Fruit fly (Drosophila melanogaster) whole organism, embryonic: ENCODE data around the gene dpr2.

Experiments used
- Atf6 ChIP-seq: fragments of 200-800 bp; sonication (Bioruptor generic); IDR thresholded peaks from 2 replicates; pipeline ENCODE4 v1.3.6; 2022; ENCODE audit warnings: missing biosample characterization, missing genetic modification characterization
- B-H1 ChIP-seq: fragments of 200-800 bp; sonication (Bioruptor generic); IDR thresholded peaks from 3 replicates; pipeline ENCODE4 v1.3.6; 2022; ENCODE audit warnings: missing biosample characterization, missing genetic modification characterization
- B-H2 ChIP-seq: fragments of 200-800 bp; sonication (Bioruptor generic); optimal IDR thresholded peaks from 2 replicates; lab custom pipeline; 2018; ENCODE audit warnings: missing biosample characterization, mild to moderate bottlenecking, missing genetic modification characterization
- Bgb ChIP-seq: fragments of 200-800 bp; sonication (Bioruptor generic); IDR thresholded peaks from 2 replicates; pipeline ENCODE4 v1.3.6; 2022; ENCODE audit warnings: missing biosample characterization, missing genetic modification characterization; ENCODE audit not compliant: partially characterized antibody
- CG12391 ChIP-seq: fragments of 200-800 bp; sonication (Bioruptor generic); optimal IDR thresholded peaks from 3 replicates; lab custom pipeline; 2018; ENCODE audit warnings: missing biosample characterization, mild to moderate bottlenecking, missing genetic modification characterization, moderate library complexity
- CG12769 ChIP-seq: fragments of 200-800 bp; sonication (Bioruptor generic); optimal IDR thresholded peaks from 2 replicates; lab custom pipeline; 2019; ENCODE audit warnings: missing biosample characterization, mild to moderate bottlenecking, missing genetic modification characterization, moderate library complexity
- CG14050 ChIP-seq: fragments of 200-800 bp; sonication (Bioruptor generic); IDR thresholded peaks from 3 replicates; pipeline ENCODE4 v1.3.6; 2022; ENCODE audit warnings: missing biosample characterization, missing genetic modification characterization
- CG15011 ChIP-seq: fragments of 200-800 bp; sonication (Bioruptor generic); optimal IDR thresholded peaks from 3 replicates; lab custom pipeline; 2018; ENCODE audit warnings: missing biosample characterization, mild to moderate bottlenecking, missing genetic modification characterization
- CG1603 ChIP-seq: fragments of 200-800 bp; sonication (Bioruptor generic); optimal IDR thresholded peaks from 2 replicates; lab custom pipeline; 2019; ENCODE audit warnings: missing biosample characterization, mild to moderate bottlenecking, missing genetic modification characterization, moderate library complexity
- CG18476 ChIP-seq: fragments of 200-800 bp; sonication (Bioruptor generic); optimal IDR thresholded peaks from 2 replicates; lab custom pipeline; 2016; ENCODE audit warnings: missing biosample characterization, mild to moderate bottlenecking, missing genetic modification characterization
- CG18619 ChIP-seq: fragments of 200-800 bp; sonication (Bioruptor generic); optimal IDR thresholded peaks from 3 replicates; lab custom pipeline; 2017; ENCODE audit warnings: missing biosample characterization, mild to moderate bottlenecking, missing genetic modification characterization
- CG2712 ChIP-seq: fragments of 200-800 bp; optimal IDR thresholded peaks from 3 replicates; lab custom pipeline; 2019; ENCODE audit warnings: missing biosample characterization, mild to moderate bottlenecking, missing genetic modification characterization, moderate library complexity
- CG3065 ChIP-seq: fragments of 200-800 bp; sonication (Bioruptor generic); optimal IDR thresholded peaks from 2 replicates; lab custom pipeline; 2016; ENCODE audit warnings: missing biosample characterization, missing genetic modification characterization
- CG31224 ChIP-seq: fragments of 200-800 bp; sonication (Bioruptor generic); IDR thresholded peaks from 2 replicates; pipeline ENCODE4 v1.3.6; 2022; ENCODE audit warnings: missing biosample characterization, missing genetic modification characterization
- CG31365 ChIP-seq: fragments of 200-800 bp; sonication (Bioruptor generic); optimal IDR thresholded peaks from 2 replicates; lab custom pipeline; 2018; ENCODE audit warnings: missing biosample characterization, mild to moderate bottlenecking, missing genetic modification characterization
- CG5953 ChIP-seq: fragments of 200-800 bp; sonication (Bioruptor generic); IDR thresholded peaks from 2 replicates; pipeline ENCODE4 v1.3.6; 2022; ENCODE audit warnings: missing biosample characterization, missing genetic modification characterization
- CG6791 ChIP-seq: fragments of 200-800 bp; sonication (Bioruptor generic); IDR thresholded peaks from 3 replicates; pipeline ENCODE4 v1.3.6; 2022; ENCODE audit warnings: missing biosample characterization, missing genetic modification characterization; ENCODE audit not compliant: partially characterized antibody
- CG7271 ChIP-seq: fragments of 200-800 bp; sonication (Bioruptor generic); optimal IDR thresholded peaks from 2 replicates; lab custom pipeline; 2018; ENCODE audit warnings: missing biosample characterization, mild to moderate bottlenecking, missing genetic modification characterization, moderate library complexity
- CG7745 ChIP-seq: fragments of 200-800 bp; sonication (Bioruptor generic); optimal IDR thresholded peaks from 2 replicates; lab custom pipeline; 2018; ENCODE audit warnings: missing biosample characterization, mild to moderate bottlenecking, missing genetic modification characterization, moderate library complexity
- CG9609 ChIP-seq: fragments of 200-800 bp; sonication (Bioruptor generic); optimal IDR thresholded peaks from 3 replicates; lab custom pipeline; 2016; ENCODE audit warnings: missing biosample characterization, missing genetic modification characterization
- CHES-1-like ChIP-seq: fragments of 200-800 bp; sonication (Bioruptor generic); optimal IDR thresholded peaks from 2 replicates; lab custom pipeline; 2016; ENCODE audit warnings: missing biosample characterization, missing genetic modification characterization
- CTCF ChIP-seq: fragments of 200-800 bp; sonication (Bioruptor generic); optimal IDR thresholded peaks from 2 replicates; lab custom pipeline; 2017; ENCODE audit warnings: missing biosample characterization, mild to moderate bottlenecking, missing genetic modification characterization, moderate library complexity
- CrebB ChIP-seq: fragments of 200-800 bp; sonication (Bioruptor generic); optimal IDR thresholded peaks from 3 replicates; lab custom pipeline; 2018; ENCODE audit warnings: missing biosample characterization, mild to moderate bottlenecking, missing genetic modification characterization
- Deaf1 ChIP-seq: fragments of 200-800 bp; optimal IDR thresholded peaks from 3 replicates; lab custom pipeline; 2019; ENCODE audit warnings: missing biosample characterization, mild to moderate bottlenecking, missing genetic modification characterization, moderate library complexity
- Dip3 ChIP-seq: fragments of 200-800 bp; sonication (Bioruptor generic); optimal IDR thresholded peaks from 3 replicates; lab custom pipeline; 2016; ENCODE audit warnings: missing biosample characterization, missing genetic modification characterization
- GATAe ChIP-seq: fragments of 200-800 bp; sonication (Bioruptor generic); conservative IDR thresholded peaks from 2 replicates; pipeline ENCODE4 v1.3.6; 2022; ENCODE audit warnings: missing biosample characterization, missing genetic modification characterization
- Hr3 ChIP-seq: fragments of 200-800 bp; sonication (Bioruptor generic); optimal IDR thresholded peaks from 3 replicates; lab custom pipeline; 2016; ENCODE audit warnings: missing biosample characterization, missing genetic modification characterization
- Hsf ChIP-seq: fragments of 200-800 bp; sonication (Bioruptor generic); optimal IDR thresholded peaks from 3 replicates; lab custom pipeline; 2016; ENCODE audit warnings: missing biosample characterization, missing genetic modification characterization
- Med ChIP-seq: fragments of 200-800 bp; sonication (Bioruptor generic); peaks from one replicate; lab custom pipeline; 2016; ENCODE audit warnings: missing biosample characterization, missing genetic modification characterization, mild to moderate bottlenecking, inconsistent platforms, moderate library complexity
- Mes4 ChIP-seq: fragments of 200-800 bp; sonication (Bioruptor generic); optimal IDR thresholded peaks from 2 replicates; lab custom pipeline; 2016; ENCODE audit warnings: missing biosample characterization, missing genetic modification characterization
- Nf-YA ChIP-seq: fragments of 200-800 bp; sonication (Bioruptor generic); IDR thresholded peaks from 2 replicates; pipeline ENCODE4 v1.3.6; 2022; ENCODE audit warnings: missing biosample characterization, missing genetic modification characterization
- Spps ChIP-seq: fragments of 200-800 bp; sonication (Bioruptor generic); optimal IDR thresholded peaks from 2 replicates; lab custom pipeline; 2018; ENCODE audit warnings: missing biosample characterization, mild to moderate bottlenecking, missing genetic modification characterization
- Ssrp ChIP-seq: fragments of 200-800 bp; sonication (Bioruptor generic); optimal IDR thresholded peaks from 2 replicates; lab custom pipeline; 2018; ENCODE audit warnings: missing biosample characterization, mild to moderate bottlenecking, missing genetic modification characterization, moderate library complexity
- Tbp ChIP-seq: fragments of >200 bp; optimal IDR thresholded peaks from 2 replicates; lab custom pipeline; 2018; ENCODE audit warnings: missing biosample characterization, missing genetic modification characterization
- Xrp1 ChIP-seq: fragments of 200-800 bp; sonication (Bioruptor generic); IDR thresholded peaks from 2 replicates; pipeline ENCODE4 v1.3.6; 2022; ENCODE audit warnings: missing biosample characterization, missing genetic modification characterization
- ab ChIP-seq: fragments of 200-800 bp; sonication (Bioruptor generic); optimal IDR thresholded peaks from 2 replicates; lab custom pipeline; 2016; ENCODE audit warnings: missing biosample characterization, missing genetic modification characterization
- ac ChIP-seq: fragments of 200-800 bp; sonication (Bioruptor generic); optimal IDR thresholded peaks from 3 replicates; lab custom pipeline; 2017; ENCODE audit warnings: missing biosample characterization, mild to moderate bottlenecking, missing genetic modification characterization
- bigmax ChIP-seq: fragments of 200-800 bp; sonication (Bioruptor generic); optimal IDR thresholded peaks from 2 replicates; lab custom pipeline; 2018; ENCODE audit warnings: missing biosample characterization, mild to moderate bottlenecking, missing genetic modification characterization
- bowl ChIP-seq: fragments of 200-800 bp; sonication (Bioruptor generic); IDR thresholded peaks from 2 replicates; pipeline ENCODE4 v1.3.6; 2022; ENCODE audit warnings: missing biosample characterization, missing genetic modification characterization
- dati ChIP-seq: fragments of 200-800 bp; sonication (Bioruptor generic); IDR thresholded peaks from 2 replicates; pipeline ENCODE4 v1.3.6; 2022; ENCODE audit warnings: missing biosample characterization, missing genetic modification characterization
- emc ChIP-seq: fragments of 200-800 bp; sonication (Bioruptor generic); optimal IDR thresholded peaks from 2 replicates; lab custom pipeline; 2016; ENCODE audit warnings: missing biosample characterization, missing genetic modification characterization
- fu2 ChIP-seq: fragments of 200-800 bp; sonication (Bioruptor generic); optimal IDR thresholded peaks from 2 replicates; lab custom pipeline; 2016; ENCODE audit warnings: missing biosample characterization, missing genetic modification characterization
- gfzf ChIP-seq: fragments of 200-800 bp; sonication (Bioruptor generic); optimal IDR thresholded peaks from 2 replicates; lab custom pipeline; 2016; ENCODE audit warnings: missing biosample characterization, mild to moderate bottlenecking, missing genetic modification characterization, moderate library complexity
- jing ChIP-seq: fragments of 200-800 bp; sonication (Bioruptor generic); optimal IDR thresholded peaks from 2 replicates; lab custom pipeline; 2018; ENCODE audit warnings: missing biosample characterization, mild to moderate bottlenecking, missing genetic modification characterization
- psq ChIP-seq: fragments of 200-800 bp; sonication (Bioruptor generic); optimal IDR thresholded peaks from 2 replicates; lab custom pipeline; 2017; ENCODE audit warnings: missing biosample characterization, missing genetic modification characterization
- repo ChIP-seq: fragments of 200-800 bp; sonication (Bioruptor generic); optimal IDR thresholded peaks from 2 replicates; lab custom pipeline; 2016; ENCODE audit warnings: missing biosample characterization, missing genetic modification characterization
- run ChIP-seq: fragments of 200-800 bp; sonication (Bioruptor generic); optimal IDR thresholded peaks from 3 replicates; lab custom pipeline; 2018; ENCODE audit warnings: missing biosample characterization, mild to moderate bottlenecking, missing genetic modification characterization
- schlank ChIP-seq: fragments of 200-800 bp; sonication (Bioruptor generic); optimal IDR thresholded peaks from 2 replicates; lab custom pipeline; 2018; ENCODE audit warnings: missing biosample characterization, mild to moderate bottlenecking, missing genetic modification characterization
- sr ChIP-seq: fragments of 200-800 bp; sonication (Bioruptor generic); IDR thresholded peaks from 3 replicates; pipeline ENCODE4 v1.3.6; 2022; ENCODE audit warnings: missing biosample characterization, missing genetic modification characterization
- tap ChIP-seq: fragments of 200-800 bp; optimal IDR thresholded peaks from 3 replicates; lab custom pipeline; 2019; ENCODE audit warnings: missing biosample characterization, mild to moderate bottlenecking, missing genetic modification characterization, moderate library complexity
- tx ChIP-seq: fragments of 200-800 bp; sonication (Bioruptor generic); optimal IDR thresholded peaks from 2 replicates; lab custom pipeline; 2016; ENCODE audit warnings: missing biosample characterization, missing genetic modification characterization

The dpr2 gene

dm6 chr2L:10967257-10968008, 3.5 kb upstream of the dpr2 start (continued):
- no peak for TF ChIP-seq ab (GFP tag; lab: Kevin White, UChicago)
- no peak for TF ChIP-seq Atf6 (GFP tag; lab: Robert Waterston, UW)
- no peak for TF ChIP-seq schlank (tag; lab: Kevin White, UChicago)
- TF ChIP-seq CG6791 (GFP tag; lab: Robert Waterston, UW) = peak; percentile 46; the same call in 2 of the 3 replicates
- no peak for TF ChIP-seq Xrp1 (GFP tag; lab: Robert Waterston, UW)
- TF ChIP-seq CG14050 (GFP tag; lab: Robert Waterston, UW) = no peak
- no peak for TF ChIP-seq jing
- no peak for TF ChIP-seq Ssrp
- TF ChIP-seq CG7271 (tag; lab: Kevin White, UChicago) = no peak
- TF ChIP-seq CG3065 (GFP tag; lab: Kevin White, UChicago) = peak; percentile 19
- TF ChIP-seq tap (tag; lab: Kevin White, UChicago) = no peak
- TF ChIP-seq CG12769 (tag; lab: Kevin White, UChicago) = peak; percentile 8
- TF ChIP-seq bowl (GFP tag; lab: Robert Waterston, UW) = peak; percentile 30; the same call in 1 of the 2 replicates
- no peak for TF ChIP-seq dati (GFP tag; lab: Robert Waterston, UW)
- TF ChIP-seq CHES-1-like (GFP tag; lab: Kevin White, UChicago) = no peak
- TF ChIP-seq CTCF (GFP tag; lab: Kevin White, UChicago) = no peak
- peak; percentile 37; the same call in 1 of the 2 replicates for TF ChIP-seq Bgb (GFP tag; lab: Robert Waterston, UW)
- TF ChIP-seq Tbp = no peak
- TF ChIP-seq fu2 = no peak
- TF ChIP-seq Med (GFP tag; lab: Kevin White, UChicago) = peak; percentile 89
- no peak for TF ChIP-seq repo (GFP tag; lab: Kevin White, UChicago)
- TF ChIP-seq CG18476 (GFP tag; lab: Kevin White, UChicago) = no peak
- TF ChIP-seq psq = no peak
- TF ChIP-seq B-H1 = no peak
- TF ChIP-seq CrebB (tag; lab: Kevin White, UChicago) = no peak
- peak; percentile 15 for TF ChIP-seq CG1603 (tag; lab: Kevin White, UChicago)
- TF ChIP-seq ac (GFP tag; lab: Kevin White, UChicago) = no peak
- no peak for TF ChIP-seq CG7745 (tag; lab: Kevin White, UChicago)
- no peak for TF ChIP-seq CG31365 (tag; lab: Kevin White, UChicago)
- TF ChIP-seq CG12391 (tag; lab: Kevin White, UChicago) = peak; percentile 17
- peak; percentile 4 for TF ChIP-seq tx (GFP tag; lab: Kevin White, UChicago)
- no peak for TF ChIP-seq CG15011 (GFP tag; lab: Kevin White, UChicago)
- TF ChIP-seq Nf-YA (GFP tag; lab: Robert Waterston, UW) = 0 out of 2 replicates have a peak, but pooled peaks have one; percentile 13
- TF ChIP-seq B-H2 (GFP tag; lab: Kevin White, UChicago) = no peak
- TF ChIP-seq CG31224 = no peak
- peak; percentile 25 for TF ChIP-seq CG2712 (tag; lab: Kevin White, UChicago)
- TF ChIP-seq Hsf = no peak
- no peak for TF ChIP-seq CG18619 (GFP tag; lab: Kevin White, UChicago)
- TF ChIP-seq sr (GFP tag; lab: Robert Waterston, UW) = no peak
- no peak for TF ChIP-seq CG9609 (GFP tag; lab: Kevin White, UChicago)
- no peak for TF ChIP-seq run (tag; lab: Kevin White, UChicago)
- TF ChIP-seq Dip3 (GFP tag; lab: Kevin White, UChicago) = no peak
- TF ChIP-seq bigmax (GFP tag; lab: Kevin White, UChicago) = no peak
- TF ChIP-seq emc = no peak
- no peak for TF ChIP-seq GATAe (GFP tag; lab: Robert Waterston, UW)
- no peak for TF ChIP-seq Deaf1 (tag; lab: Kevin White, UChicago)
- TF ChIP-seq Hr3 (GFP tag; lab: Kevin White, UChicago) = no peak
- no peak for TF ChIP-seq Spps (tag; lab: Kevin White, UChicago)
- TF ChIP-seq CG5953 (GFP tag; lab: Robert Waterston, UW) = 0 out of 2 replicates have a peak, but pooled peaks have one; percentile 11
- TF ChIP-seq Mes4 (GFP tag; lab: Kevin White, UChicago) = no peak
- no peak for TF ChIP-seq gfzf
